Worm (Caenorhabditis elegans) whole organism, young adult: ENCODE data around the gene dpy-6.

ENCODE experiments used
- C17E4.6 ChIP-seq: fragments of 200-800 bp; sonication (Bioruptor generic); IDR thresholded peaks from 2 replicates; pipeline ENCODE4 v1.3.6; 2022; ENCODE audit warnings: missing genetic modification reagents, missing genetic modification characterization, missing compliant biosample characterization
- Y67H2A.10 ChIP-seq: fragments of 200-800 bp; sonication (Bioruptor generic); conservative IDR thresholded peaks from 2 replicates; pipeline ENCODE4 v1.3.6; 2022; ENCODE audit warnings: missing genetic modification reagents, missing genetic modification characterization, missing compliant biosample characterization
- cebp-1 ChIP-seq, 2 experiments: fragments of 200-800 bp in 1 of 2; sonication (Bioruptor generic) in 1 of 2; sonication (generic microtip) in 1 of 2; IDR thresholded peaks in 1 of 2; optimal IDR thresholded peaks in 1 of 2; 2 replicates each; pipeline versions ENCODE4 v1.3.6 to Lab custom; 2017 to 2022; ENCODE audit warnings: missing compliant biosample characterization in 2 of 2, missing genetic modification characterization in 2 of 2, mild to moderate bottlenecking in 1 of 2, missing genetic modification reagents in 1 of 2, moderate library complexity in 1 of 2
- lin-35 ChIP-seq, 3 experiments: fragments of 150-350 bp in 2 of 3; sonication (generic microtip) in 1 of 3; optimal IDR thresholded peaks; 2 replicates each; lab custom pipeline; 2014 to 2018; ENCODE audit warnings: missing biosample characterization in 3 of 3, missing genetic modification characterization in 3 of 3, missing genetic modification reagents in 3 of 3
- nhr-120 ChIP-seq: fragments of 200-800 bp; sonication (Bioruptor generic); IDR thresholded peaks from 2 replicates; pipeline ENCODE4 v1.3.6; 2022; ENCODE audit warnings: missing genetic modification characterization, missing compliant biosample characterization
- pha-4 ChIP-seq: fragments of 150-350 bp; sonication (generic microtip); optimal IDR thresholded peaks from 2 replicates; lab custom pipeline; 2014; ENCODE audit warnings: missing biosample characterization, missing genetic modification reagents, missing genetic modification characterization
- repo-1 ChIP-seq: sonication (generic microtip); optimal IDR thresholded peaks from 2 replicates; lab custom pipeline; 2017; ENCODE audit warnings: mild to moderate bottlenecking, missing genetic modification characterization, missing compliant biosample characterization
- zim-3 ChIP-seq: sonication (generic microtip); optimal IDR thresholded peaks from 2 replicates; lab custom pipeline; 2017; ENCODE audit warnings: mild to moderate bottlenecking, missing genetic modification characterization, moderate library complexity, missing compliant biosample characterization
- ztf-6 ChIP-seq: fragments of 200-800 bp; sonication (Bioruptor generic); IDR thresholded peaks from 2 replicates; pipeline ENCODE4 v1.3.6; 2022; ENCODE audit warnings: missing genetic modification reagents, missing genetic modification characterization, missing compliant biosample characterization

DNA sequence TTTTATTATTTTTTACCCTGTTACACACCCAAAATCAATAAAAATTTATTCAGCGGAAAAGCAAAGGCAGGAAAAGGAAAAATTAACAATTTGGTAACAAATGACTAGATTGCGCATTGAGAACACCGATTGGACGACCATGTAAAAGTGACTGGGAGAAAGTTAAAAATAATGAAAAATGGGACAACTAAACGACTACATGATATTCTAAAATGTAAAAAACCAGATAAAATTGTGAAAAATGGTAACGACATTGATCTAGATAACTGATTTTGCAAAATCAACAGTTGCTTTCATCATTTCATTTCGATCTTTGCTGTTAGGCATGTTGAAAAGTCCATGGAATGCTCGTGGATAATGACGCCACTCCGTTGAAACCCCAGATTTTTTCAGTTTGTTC, 4.3 kb upstream of the dpy-6 start:
- TF ChIP-seq pha-4 (tag; lab: Kevin White, UChicago) (no peak), repo-1 (no peak), zim-3 (tag; lab: Kevin White, UChicago) (no peak), lin-35 (GFP tag; optimal IDR thresholded peaks at IDR 0.05; lab: Kevin White, UChicago) (no peak), cebp-1 (GFP tag; IDR thresholded peaks at IDR 0.05; lab: Robert Waterston, UW) (no peak), cebp-1 (tag; optimal IDR thresholded peaks at IDR 0.05; lab: Kevin White, UChicago) (no peak), ztf-6 (GFP tag; lab: Robert Waterston, UW) (no peak), Y67H2A.10 (GFP tag; lab: Robert Waterston, UW) (no peak), nhr-120 (GFP tag; lab: Robert Waterston, UW) (no peak), C17E4.6 (GFP tag; lab: Robert Waterston, UW) (no peak)
